Fruit fly (Drosophila melanogaster): ENCODE data around the gene ApepP.

ApepP gene

DNA sequence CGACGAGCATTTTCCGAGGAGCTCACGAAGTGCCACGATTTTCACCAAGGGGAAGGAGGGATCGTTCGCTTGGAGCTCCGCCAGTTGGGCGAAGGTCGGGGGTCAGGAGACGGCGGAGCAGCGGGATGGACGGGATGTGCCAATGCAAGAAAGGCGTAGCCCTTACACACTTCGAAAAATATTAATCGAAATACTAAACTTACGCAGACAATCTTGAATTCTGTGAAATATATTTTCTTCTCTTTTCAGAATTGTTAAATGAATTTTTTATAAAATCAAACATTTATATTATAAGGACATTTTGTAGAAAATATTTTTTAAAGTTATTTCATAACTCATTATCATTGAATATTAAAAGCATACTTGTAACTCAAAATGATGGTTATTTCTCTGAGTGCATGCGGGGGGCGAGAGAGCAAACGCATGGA, 41.3 kb downstream of the ApepP start (continued):
- no peak for TF ChIP-seq Atf3 (GFP tag; optimal IDR thresholded peaks at IDR 0.05)
- TF ChIP-seq Fer3 (tag; optimal IDR thresholded peaks at IDR 0.05): peak; percentile 19
- TF ChIP-seq Dek (tag; optimal IDR thresholded peaks at IDR 0.05): peak; percentile 27
- no peak for TF ChIP-seq kay (GFP tag; optimal IDR thresholded peaks at IDR 0.05)
- TF ChIP-seq row (GFP tag; IDR thresholded peaks at IDR 0.05): peak; percentile 64
- TF ChIP-seq Dll (GFP tag; IDR thresholded peaks at IDR 0.05; ENCODE audit: partially characterized antibody): no peak
- no peak for TF ChIP-seq az2 (GFP tag; optimal IDR thresholded peaks at IDR 0.05)
- no peak for TF ChIP-seq CG16815 (GFP tag; optimal IDR thresholded peaks at IDR 0.05)
- TF ChIP-seq sqz (GFP tag; optimal IDR thresholded peaks at IDR 0.05): no peak
- no peak for TF ChIP-seq BEAF-32 (GFP tag; optimal IDR thresholded peaks at IDR 0.05)
- peak; percentile 46 for TF ChIP-seq sisA (GFP tag; IDR thresholded peaks at IDR 0.05)
- TF ChIP-seq CG7556 (GFP tag; optimal IDR thresholded peaks at IDR 0.05): peak; percentile 74
- no peak; the same call in 1 of the 2 replicates for TF ChIP-seq Adf1 (GFP tag; IDR thresholded peaks at IDR 0.05)
- TF ChIP-seq CG13424 (tag; optimal IDR thresholded peaks at IDR 0.05): peak; percentile 74
- TF ChIP-seq Blimp-1 (GFP tag; optimal IDR thresholded peaks at IDR 0.05): peak; percentile 60
- TF ChIP-seq CG8388 (GFP tag; optimal IDR thresholded peaks at IDR 0.05): peak; percentile 37
- TF ChIP-seq CG32772 (GFP tag; IDR thresholded peaks at IDR 0.05): peak; percentile 38; the same call in 1 of the 2 replicates
- peak; percentile 52; the same call in 1 of the 3 replicates for TF ChIP-seq CG7357 (GFP tag; IDR thresholded peaks at IDR 0.05)
- TF ChIP-seq CG4617 (GFP tag; optimal IDR thresholded peaks at IDR 0.05; ENCODE audit: borderline replicate concordance): no peak
- TF ChIP-seq vfl (GFP tag; optimal IDR thresholded peaks at IDR 0.05): no peak
- no peak for TF ChIP-seq nau (GFP tag; optimal IDR thresholded peaks at IDR 0.05)
- no peak for TF ChIP-seq Max (GFP tag; optimal IDR thresholded peaks at IDR 0.05)
- TF ChIP-seq CG11504 (tag; optimal IDR thresholded peaks at IDR 0.05): peak; percentile 74
- TF ChIP-seq Side (GFP tag; optimal IDR thresholded peaks at IDR 0.05): no peak
- TF ChIP-seq CG6683 (GFP tag; optimal IDR thresholded peaks at IDR 0.05): no peak
- no peak for TF ChIP-seq ham (GFP tag; IDR thresholded peaks at IDR 0.05)
- TF ChIP-seq luna (GFP tag; optimal IDR thresholded peaks at IDR 0.05): no peak
- peak; percentile 49 for TF ChIP-seq CG10543 (GFP tag; optimal IDR thresholded peaks at IDR 0.05)
- TF ChIP-seq CG12104 (GFP tag; optimal IDR thresholded peaks at IDR 0.05): no peak
- TF ChIP-seq yki (optimal IDR thresholded peaks at IDR 0.05): no peak
- peak; percentile 45 for TF ChIP-seq D19A (tag; optimal IDR thresholded peaks at IDR 0.05)
- no peak for TF ChIP-seq Ets97D (GFP tag; optimal IDR thresholded peaks at IDR 0.05)
- no peak for TF ChIP-seq CG16779 (GFP tag; IDR thresholded peaks at IDR 0.05)
- TF ChIP-seq dimm (GFP tag; IDR thresholded peaks at IDR 0.05): no peak
- no peak for TF ChIP-seq scrt (GFP tag; optimal IDR thresholded peaks at IDR 0.05)
- no peak for TF ChIP-seq Spps (tag; optimal IDR thresholded peaks at IDR 0.05)
- no peak for TF ChIP-seq kni (GFP tag; optimal IDR thresholded peaks at IDR 0.05)
- TF ChIP-seq CG34422 (GFP tag; IDR thresholded peaks at IDR 0.05): no peak
- TF ChIP-seq CG7839 (tag; optimal IDR thresholded peaks at IDR 0.05): peak; percentile 76
- TF ChIP-seq CG3407 (GFP tag; optimal IDR thresholded peaks at IDR 0.05): peak; percentile 16
- no peak for TF ChIP-seq D (optimal IDR thresholded peaks at IDR 0.05)
- TF ChIP-seq D (GFP tag; optimal IDR thresholded peaks at IDR 0.05): peak; percentile 24
- no peak for TF ChIP-seq stwl (tag; optimal IDR thresholded peaks at IDR 0.05)
- no peak for TF ChIP-seq zen2 (GFP tag; IDR thresholded peaks at IDR 0.05; ENCODE audit: partially characterized antibody)
- peak in 1 of 2 experiments; percentile 79 for TF ChIP-seq Hr51 (GFP tag; optimal IDR thresholded peaks at IDR 0.05)
- TF ChIP-seq CG11695 (GFP tag; IDR thresholded peaks at IDR 0.05): peak; percentile 44; the same call in 2 of the 3 replicates
- no peak for TF ChIP-seq grn (GFP tag; optimal IDR thresholded peaks at IDR 0.05)
- TF ChIP-seq jigr1 (GFP tag; IDR thresholded peaks at IDR 0.05): 0 out of 3 replicates have a peak, but pooled peaks have one; percentile 40
- peak; percentile 24 for TF ChIP-seq CG9727 (GFP tag; optimal IDR thresholded peaks at IDR 0.05)
- no peak for TF ChIP-seq CG17186 (GFP tag; optimal IDR thresholded peaks at IDR 0.05)
- TF ChIP-seq ssp (GFP tag; IDR thresholded peaks at IDR 0.05): no peak
